Worm (Caenorhabditis elegans) whole organism, L4 larva: ENCODE data around the gene cyp-13A6.

Experiments
- F44E2.7 ChIP-seq: fragments of 200-800 bp; sonication (Bioruptor generic); IDR thresholded peaks from 2 replicates; pipeline ENCODE4 v2.1.2; 2022; ENCODE audit warnings: missing genetic modification characterization, missing compliant biosample characterization
- R02D3.7 ChIP-seq: fragments of 150-350 bp; sonication (generic microtip); optimal IDR thresholded peaks from 3 replicates; lab custom pipeline; 2014; ENCODE audit warnings: missing biosample characterization, missing genetic modification characterization
- Y75B8A.6 ChIP-seq: fragments of 200-800 bp; sonication (Bioruptor generic); IDR thresholded peaks from 2 replicates; pipeline ENCODE4 v1.3.6; 2022; ENCODE audit warnings: missing genetic modification reagents, missing genetic modification characterization, missing compliant biosample characterization
- ZK337.2 ChIP-seq: fragments of 200-800 bp; sonication (Bioruptor generic); IDR thresholded peaks from 2 replicates; pipeline ENCODE4 v1.3.6; 2022; ENCODE audit warnings: missing genetic modification reagents, missing genetic modification characterization, missing compliant biosample characterization
- ZK546.5 ChIP-seq, 2 experiments: sonication (generic microtip); optimal IDR thresholded peaks; 2 replicates each; lab custom pipeline; 2017; ENCODE audit warnings: missing biosample characterization in 2 of 2, missing genetic modification characterization in 2 of 2
- ces-1 ChIP-seq: fragments of 150-350 bp; sonication (generic microtip); optimal IDR thresholded peaks from 4 replicates; lab custom pipeline; 2014; ENCODE audit warnings: missing biosample characterization, missing genetic modification reagents, missing genetic modification characterization
- daf-16 ChIP-seq, 3 experiments: sonication (generic microtip); optimal IDR thresholded peaks; 2 replicates each; lab custom pipeline; 2016 to 2017; ENCODE audit warnings: missing genetic modification characterization in 3 of 3, missing genetic modification reagents in 3 of 3, mild to moderate bottlenecking in 2 of 3, missing compliant biosample characterization in 2 of 3, missing biosample characterization in 1 of 3, moderate library complexity in 1 of 3
- daf-8 ChIP-seq: fragments of 200-800 bp; sonication (Bioruptor generic); IDR thresholded peaks from 2 replicates; pipeline ENCODE4 v1.3.6; 2022; ENCODE audit warnings: missing genetic modification characterization, missing compliant biosample characterization
- duxl-1 ChIP-seq: sonication (generic microtip); optimal IDR thresholded peaks from 2 replicates; lab custom pipeline; 2016; ENCODE audit warnings: mild to moderate bottlenecking, missing genetic modification characterization, moderate library complexity, missing compliant biosample characterization; ENCODE audit not compliant: poor library complexity
- gei-8 ChIP-seq: fragments of 200-800 bp; sonication (Bioruptor generic); optimal IDR thresholded peaks from 2 replicates; lab custom pipeline; 2018; ENCODE audit warnings: mild to moderate bottlenecking, missing genetic modification characterization, missing compliant biosample characterization
- lim-7 ChIP-seq: fragments of 200-800 bp; sonication (Bioruptor generic); IDR thresholded peaks from 2 replicates; pipeline ENCODE4 v1.3.6; 2022; ENCODE audit warnings: missing genetic modification characterization, missing compliant biosample characterization
- lin-1 ChIP-seq: fragments of 200-800 bp; sonication (Bioruptor generic); IDR thresholded peaks from 2 replicates; pipeline ENCODE4 v1.3.6; 2022; ENCODE audit warnings: missing genetic modification reagents, missing genetic modification characterization, missing compliant biosample characterization
- lin-29 ChIP-seq: fragments of 200-800 bp; sonication (Bioruptor generic); IDR thresholded peaks from 2 replicates; pipeline ENCODE4 v1.3.6; 2022; ENCODE audit warnings: missing genetic modification reagents, missing genetic modification characterization, missing compliant biosample characterization
- lin-39 ChIP-seq: fragments of 150-350 bp; optimal IDR thresholded peaks from 2 replicates; lab custom pipeline; 2014; ENCODE audit warnings: missing biosample characterization, missing genetic modification reagents, missing genetic modification characterization
- mes-2 ChIP-seq: sonication (generic microtip); optimal IDR thresholded peaks from 2 replicates; lab custom pipeline; 2016; ENCODE audit warnings: missing genotype, mild to moderate bottlenecking, missing genetic modification characterization, missing compliant biosample characterization; ENCODE audit not compliant: poor library complexity, severe bottlenecking
- mxl-2 ChIP-seq: fragments of 200-800 bp; sonication (Bioruptor generic); conservative IDR thresholded peaks from 2 replicates; pipeline ENCODE4 v1.3.6; 2022; ENCODE audit warnings: missing genetic modification reagents, missing genetic modification characterization, missing compliant biosample characterization
- mxl-3 ChIP-seq: fragments of 200-800 bp; sonication (Bioruptor generic); optimal IDR thresholded peaks from 2 replicates; lab custom pipeline; 2018; ENCODE audit warnings: mild to moderate bottlenecking, missing genetic modification characterization, missing compliant biosample characterization
- nhr-11 ChIP-seq: fragments of 150-350 bp; optimal IDR thresholded peaks from 2 replicates; lab custom pipeline; 2014; ENCODE audit warnings: missing biosample characterization, missing genetic modification characterization
- nhr-48 ChIP-seq: sonication (generic microtip); optimal IDR thresholded peaks from 2 replicates; lab custom pipeline; 2016; ENCODE audit warnings: mild to moderate bottlenecking, missing genetic modification characterization, missing compliant biosample characterization
- nhr-6 ChIP-seq: fragments of 150-350 bp; optimal IDR thresholded peaks from 2 replicates; lab custom pipeline; 2014; ENCODE audit warnings: missing biosample characterization, missing genetic modification characterization
- rbr-2 ChIP-seq: sonication (generic microtip); optimal IDR thresholded peaks from 2 replicates; lab custom pipeline; 2016; ENCODE audit warnings: missing genotype, missing genetic modification characterization, missing compliant biosample characterization
- sdz-12 ChIP-seq: fragments of 200-800 bp; sonication (Bioruptor generic); optimal IDR thresholded peaks from 2 replicates; lab custom pipeline; 2018; ENCODE audit warnings: mild to moderate bottlenecking, missing genetic modification characterization, missing compliant biosample characterization
- spr-1 ChIP-seq: sonication (generic microtip); optimal IDR thresholded peaks from 2 replicates; lab custom pipeline; 2016; ENCODE audit warnings: mild to moderate bottlenecking, missing genetic modification characterization, missing compliant biosample characterization
- tag-97 ChIP-seq: fragments of 200-800 bp; sonication (Bioruptor generic); IDR thresholded peaks from 2 replicates; pipeline ENCODE4 v1.3.6; 2022; ENCODE audit warnings: missing genetic modification characterization, missing compliant biosample characterization
- unc-130 ChIP-seq: sonication (generic microtip); optimal IDR thresholded peaks from 2 replicates; lab custom pipeline; 2016; ENCODE audit warnings: missing genetic modification reagents, missing genetic modification characterization, missing compliant biosample characterization
- unc-39 ChIP-seq: sonication (generic microtip); optimal IDR thresholded peaks from 2 replicates; lab custom pipeline; 2017; ENCODE audit warnings: missing biosample characterization, missing genetic modification characterization
- unc-62 ChIP-seq, 3 experiments: fragments of 150-350 bp in 1 of 3; sonication (generic microtip); optimal IDR thresholded peaks in 2 of 3; peaks in 1 of 3; 1 replicate in 1 of 3; 2 replicates in 2 of 3; lab custom pipeline; 2014 to 2017; ENCODE audit warnings: missing biosample characterization in 3 of 3, missing genetic modification characterization in 3 of 3, missing genetic modification reagents in 3 of 3, missing genotype in 1 of 3
- zag-1 ChIP-seq: fragments of 150-350 bp; optimal IDR thresholded peaks from 2 replicates; lab custom pipeline; 2014; ENCODE audit warnings: missing biosample characterization, missing genetic modification characterization

cyp-13A6 gene

ce11 chrII:9841985-9842505, 39.4 kb upstream of the cyp-13A6 start, which contains the start of gene rnh-1.2:
TSS of gene rnh-1.2 (minus strand) at chrII:9842035.
- TF ChIP-seq sdz-12 (GFP tag; lab: Kevin White, UChicago) (no peak), R02D3.7 (peak; percentile 56)

- TF ChIP-seq daf-16 (GFP tag; optimal IDR thresholded peaks at IDR 0.05; lab: Kevin White, UChicago) = no peak
- TF ChIP-seq daf-16 (tag; optimal IDR thresholded peaks at IDR 0.05; lab: Kevin White, UChicago) = no peak
Observed at ce11 chrII:9840313-9840712, 37.7 kb upstream of the cyp-13A6 start, which contains the start of gene ZK938.11. TSS of gene ZK938.11 (minus strand) at chrII:9840413.

ce11 chrII:9838260-9838935, 35.8 kb upstream of the cyp-13A6 start, which contains the start of gene arrd-4:
TSS of gene arrd-4 (minus strand) at chrII:9838310.
- no peak for TF ChIP-seq F44E2.7 (GFP tag; lab: Robert Waterston, UW)
- no peak for TF ChIP-seq ces-1
- no peak for TF ChIP-seq zag-1 (tag; lab: Kevin White, UChicago)
- no peak for TF ChIP-seq unc-130 (GFP tag; lab: Kevin White, UChicago)
- TF ChIP-seq spr-1 (tag; lab: Kevin White, UChicago) = no peak
- no peak for TF ChIP-seq lim-7
- no peak for TF ChIP-seq tag-97
- TF ChIP-seq nhr-11 (tag; lab: Kevin White, UChicago) = peak; percentile 66

ce11 chrII:9835958-9836357, 33.3 kb upstream of the cyp-13A6 start:
- TF ChIP-seq mxl-2 (GFP tag; lab: Robert Waterston, UW) (no peak), unc-62 (GFP tag; optimal IDR thresholded peaks at IDR 0.05 in 1 of 2; lab: Kevin White, UChicago) (peak in 1 of 2 experiments; percentile 93), unc-62 (tag; optimal IDR thresholded peaks at IDR 0.05; lab: Kevin White, UChicago) (no peak), F44E2.7 (GFP tag; lab: Robert Waterston, UW) (no peak), duxl-1 (tag; lab: Kevin White, UChicago) (no peak)
- TF ChIP-seq, all 104 proteins: peak for 1

ce11 chrII:9834921-9835320, 32.3 kb upstream of the cyp-13A6 start, which contains the start of gene arrd-5:
TSS of gene arrd-5 (plus strand) at chrII:9835221.
- TF ChIP-seq daf-8 (GFP tag; lab: Robert Waterston, UW) (no peak), unc-62 (GFP tag; optimal IDR thresholded peaks at IDR 0.05 in 1 of 2; lab: Kevin White, UChicago) (peak in 1 of 2 experiments; percentile 18), unc-62 (tag; optimal IDR thresholded peaks at IDR 0.05; lab: Kevin White, UChicago) (no peak)

ce11 chrII:9833855-9834254, 31.2 kb upstream of the cyp-13A6 start, which contains the start of gene ZK938.3:
TSS of gene ZK938.3 (minus strand) at chrII:9833955.
- TF ChIP-seq nhr-48 (tag; lab: Kevin White, UChicago) (no peak), unc-62 (GFP tag; optimal IDR thresholded peaks at IDR 0.05 in 1 of 2; lab: Kevin White, UChicago) (peak in 1 of 2 experiments; percentile 26), unc-62 (tag; optimal IDR thresholded peaks at IDR 0.05; lab: Kevin White, UChicago) (no peak), nhr-11 (tag; lab: Kevin White, UChicago) (no peak)

- TF ChIP-seq lin-1 = no peak
Observed at ce11 chrII:9831033-9831432, 28.4 kb upstream of the cyp-13A6 start, which contains the start of gene ZK938.12. TSS of gene ZK938.12 (plus strand) at chrII:9831333.

- no peak for TF ChIP-seq ZK337.2 (GFP tag; lab: Robert Waterston, UW)
- no peak for TF ChIP-seq mes-2 (tag; lab: Kevin White, UChicago)
- TF ChIP-seq unc-39 = no peak
- TF ChIP-seq gei-8 (GFP tag; lab: Kevin White, UChicago) = no peak
- no peak for TF ChIP-seq lin-29 (GFP tag; lab: Robert Waterston, UW)
- TF ChIP-seq rbr-2 (tag; lab: Kevin White, UChicago) = no peak
- TF ChIP-seq ZK546.5 (tag; optimal IDR thresholded peaks at IDR 0.05; lab: Kevin White, UChicago) = no peak
- TF ChIP-seq lin-39 = no peak
- no peak for TF ChIP-seq nhr-6 (tag; lab: Kevin White, UChicago)
- TF ChIP-seq spr-1 (tag; lab: Kevin White, UChicago) = no peak
- TF ChIP-seq mxl-3 (GFP tag; lab: Kevin White, UChicago) = no peak
- TF ChIP-seq Y75B8A.6 (GFP tag; lab: Robert Waterston, UW) = no peak
- TF ChIP-seq, all 104 proteins: peak for 0
Observed at ce11 chrII:9829108-9829507, 26.5 kb upstream of the cyp-13A6 start, which contains the start of gene ZK938.1. TSS of gene ZK938.1 (plus strand) at chrII:9829408.
